Fruit fly (Drosophila melanogaster): ENCODE data around the gene sba.

The sba gene

dm6 chr3R:23920874-23921539 lies 1.8 kb downstream of the sba start (continued):
- TF ChIP-seq CG18476 (GFP tag; optimal IDR thresholded peaks at IDR 0.05) = no peak
- peak; percentile 55 for TF ChIP-seq CG34376 (GFP tag; optimal IDR thresholded peaks at IDR 0.05)
- peak; percentile 61 for TF ChIP-seq pho (GFP tag; optimal IDR thresholded peaks at IDR 0.05)
- no peak for TF ChIP-seq pros (GFP tag; optimal IDR thresholded peaks at IDR 0.05)
- TF ChIP-seq Hr78 (GFP tag; optimal IDR thresholded peaks at IDR 0.05) = no peak
- TF ChIP-seq trh (GFP tag; optimal IDR thresholded peaks at IDR 0.05) = no peak
- TF ChIP-seq tin (GFP tag; optimal IDR thresholded peaks at IDR 0.05) = peak; percentile 20
- TF ChIP-seq Nf-YB (GFP tag; optimal IDR thresholded peaks at IDR 0.05) = peak; percentile 16
- no peak for TF ChIP-seq CkIIα-i1 (GFP tag; IDR thresholded peaks at IDR 0.05)
- TF ChIP-seq Dref (GFP tag; IDR thresholded peaks at IDR 0.05) = no peak
- TF ChIP-seq Dip3 (GFP tag; optimal IDR thresholded peaks at IDR 0.05) = peak; percentile 31
- TF ChIP-seq hth (optimal IDR thresholded peaks at IDR 0.05) = no peak
- TF ChIP-seq HmgD (GFP tag; optimal IDR thresholded peaks at IDR 0.05) = no peak
- TF ChIP-seq CG4617 (GFP tag; optimal IDR thresholded peaks at IDR 0.05; ENCODE audit: borderline replicate concordance) = no peak
- no peak for TF ChIP-seq CG4282 (GFP tag; optimal IDR thresholded peaks at IDR 0.05)
- peak; percentile 8 for TF ChIP-seq crc (GFP tag; optimal IDR thresholded peaks at IDR 0.05)
- peak; percentile 40 for TF ChIP-seq CG17359 (tag; optimal IDR thresholded peaks at IDR 0.05)
- TF ChIP-seq klu (GFP tag; IDR thresholded peaks at IDR 0.05) = 0 out of 2 replicates have a peak, but pooled peaks have one; percentile 22
- TF ChIP-seq Sry-δ (GFP tag; optimal IDR thresholded peaks at IDR 0.05) = no peak
- peak; percentile 75 for TF ChIP-seq CG16779 (GFP tag; IDR thresholded peaks at IDR 0.05)
- no peak for TF ChIP-seq CG7271 (tag; optimal IDR thresholded peaks at IDR 0.05)
- TF ChIP-seq Doc3 (GFP tag; IDR thresholded peaks at IDR 0.05; ENCODE audit: partially characterized antibody) = no peak
- no peak for TF ChIP-seq pita (GFP tag; optimal IDR thresholded peaks at IDR 0.05)
- no peak for TF ChIP-seq croc (GFP tag; conservative IDR thresholded peaks at IDR 0.05)
- TF ChIP-seq CG11093 (GFP tag; IDR thresholded peaks at IDR 0.05) = 0 out of 3 replicates have a peak, but pooled peaks have one; percentile 16
- no peak for TF ChIP-seq CG13123 (GFP tag; optimal IDR thresholded peaks at IDR 0.05)
- no peak for TF ChIP-seq CG4707 (GFP tag; optimal IDR thresholded peaks at IDR 0.05)
- peak; percentile 3 to 9 for TF ChIP-seq Pdp1 (GFP tag; optimal IDR thresholded peaks at IDR 0.05)
- peak; percentile 94 for TF ChIP-seq CG12769 (tag; optimal IDR thresholded peaks at IDR 0.05)
- peak; percentile 35 for TF ChIP-seq Sox102F (GFP tag; optimal IDR thresholded peaks at IDR 0.05)
- TF ChIP-seq Adf1 (GFP tag; IDR thresholded peaks at IDR 0.05) = peak; percentile 60
- TF ChIP-seq Bteb2 (GFP tag; optimal IDR thresholded peaks at IDR 0.05) = no peak
- TF ChIP-seq CG12299 (tag; optimal IDR thresholded peaks at IDR 0.05) = peak; percentile 71
- TF ChIP-seq kni (GFP tag; optimal IDR thresholded peaks at IDR 0.05) = peak; percentile 44
- TF ChIP-seq CG1233 (GFP tag; optimal IDR thresholded peaks at IDR 0.05) = peak; percentile 20
- peak; percentile 55 for TF ChIP-seq tgo (GFP tag; IDR thresholded peaks at IDR 0.05)
- TF ChIP-seq CG3163 (GFP tag; optimal IDR thresholded peaks at IDR 0.05) = peak; percentile 9
- 0 out of 2 replicates have a peak, but pooled peaks have one; percentile 15 for TF ChIP-seq CG4730 (GFP tag; IDR thresholded peaks at IDR 0.05)
- no peak for TF ChIP-seq ERR (GFP tag; optimal IDR thresholded peaks at IDR 0.05)
- no peak for TF ChIP-seq CG6791 (GFP tag; IDR thresholded peaks at IDR 0.05; ENCODE audit: partially characterized antibody)
- TF ChIP-seq H2.0 (GFP tag; IDR thresholded peaks at IDR 0.05) = peak; percentile 44
- peak; percentile 48; the same call in 1 of the 3 replicates for TF ChIP-seq C15 (GFP tag; IDR thresholded peaks at IDR 0.05)
- no peak for TF ChIP-seq corto (GFP tag; optimal IDR thresholded peaks at IDR 0.05)
- TF ChIP-seq MTF-1 (GFP tag; optimal IDR thresholded peaks at IDR 0.05; ENCODE audit: borderline replicate concordance) = no peak
- no peak for TF ChIP-seq CG18764 (GFP tag; optimal IDR thresholded peaks at IDR 0.05)
- TF ChIP-seq gcm2 (GFP tag; optimal IDR thresholded peaks at IDR 0.05) = no peak
- no peak for TF ChIP-seq CG1832 (GFP tag; optimal IDR thresholded peaks at IDR 0.05)
- no peak for TF ChIP-seq Hr3 (GFP tag; optimal IDR thresholded peaks at IDR 0.05)
- TF ChIP-seq CG11247 (GFP tag; IDR thresholded peaks at IDR 0.05) = peak; percentile 66
- no peak for TF ChIP-seq YL-1 (GFP tag; optimal IDR thresholded peaks at IDR 0.05)

Data from whole organism, embryonic.